Worm (Caenorhabditis elegans) whole organism, L1 larva: Measurements from ENCODE around the gene lgc-1.

Experiments
- C04F5.9 ChIP-seq: sonication (generic microtip); optimal IDR thresholded peaks from 2 replicates; lab custom pipeline; 2016; ENCODE audit warnings: missing genetic modification characterization, missing compliant biosample characterization
- C16A3.4 ChIP-seq: fragments of 150-350 bp; optimal IDR thresholded peaks from 2 replicates; lab custom pipeline; 2014; ENCODE audit warnings: missing biosample characterization, missing genetic modification characterization
- F16B12.6 ChIP-seq: fragments of 150-350 bp; optimal IDR thresholded peaks from 2 replicates; lab custom pipeline; 2014; ENCODE audit warnings: missing biosample characterization, missing genetic modification characterization
- Y116A8C.19 ChIP-seq: sonication (generic microtip); optimal IDR thresholded peaks from 2 replicates; lab custom pipeline; 2016; ENCODE audit warnings: missing compliant biosample characterization, missing genetic modification characterization, borderline replicate concordance
- aha-1 ChIP-seq: fragments of 150-350 bp; optimal IDR thresholded peaks from 2 replicates; lab custom pipeline; 2014; ENCODE audit warnings: missing biosample characterization, missing genetic modification characterization
- alr-1 ChIP-seq: fragments of 200-800 bp; sonication (Bioruptor generic); optimal IDR thresholded peaks from 2 replicates; lab custom pipeline; 2018; ENCODE audit warnings: borderline replicate concordance, mild to moderate bottlenecking, missing genetic modification characterization, missing compliant biosample characterization
- ama-1 ChIP-seq: fragments of 150-350 bp; optimal IDR thresholded peaks from 2 replicates; lab custom pipeline; 2014
- blmp-1 ChIP-seq: fragments of 150-350 bp; optimal IDR thresholded peaks from 2 replicates; lab custom pipeline; 2014; ENCODE audit warnings: missing biosample characterization, missing genetic modification characterization
- ceh-63 ChIP-seq: fragments of 200-800 bp; sonication (Bioruptor generic); optimal IDR thresholded peaks from 2 replicates; lab custom pipeline; 2018; ENCODE audit warnings: mild to moderate bottlenecking, missing genetic modification characterization, missing compliant biosample characterization
- dpl-1 ChIP-seq, 3 experiments: fragments of 150-350 bp in 2 of 3; sonication (generic microtip) in 1 of 3; optimal IDR thresholded peaks; 2 replicates each; lab custom pipeline; 2014 to 2017; ENCODE audit warnings: missing biosample characterization in 3 of 3, missing genetic modification characterization in 3 of 3, missing genetic modification reagents in 3 of 3
- efl-1 ChIP-seq, 4 experiments: fragments of 150-350 bp; optimal IDR thresholded peaks in 3 of 4; peaks in 1 of 4; 1 replicate in 1 of 4; 2 replicates in 3 of 4; lab custom pipeline; 2014; ENCODE audit warnings: missing biosample characterization in 2 of 4, missing genetic modification characterization in 2 of 4, missing genetic modification reagents in 2 of 4
- egl-27 ChIP-seq, 2 experiments: fragments of 150-350 bp in 1 of 2; sonication (generic microtip); optimal IDR thresholded peaks; 3 replicates each; lab custom pipeline; 2017 to 2018; ENCODE audit warnings: missing biosample characterization in 2 of 2, missing genetic modification characterization in 2 of 2, missing genetic modification reagents in 2 of 2
- elt-2 ChIP-seq: sonication (generic microtip); optimal IDR thresholded peaks from 2 replicates; lab custom pipeline; 2016; ENCODE audit warnings: missing genetic modification characterization, mild to moderate bottlenecking, inconsistent platforms, missing compliant biosample characterization, missing genetic modification reagents
- ets-5 ChIP-seq: fragments of 200-800 bp; sonication (Bioruptor generic); IDR thresholded peaks from 2 replicates; pipeline ENCODE4 v1.3.6; 2022; ENCODE audit warnings: missing genetic modification characterization, missing compliant biosample characterization
- fkh-8 ChIP-seq: sonication (generic microtip); optimal IDR thresholded peaks from 2 replicates; lab custom pipeline; 2016; ENCODE audit warnings: mild to moderate bottlenecking, missing genetic modification characterization, missing compliant biosample characterization
- grh-1 ChIP-seq: fragments of 200-800 bp; sonication (Bioruptor generic); IDR thresholded peaks from 2 replicates; pipeline ENCODE4 v1.3.6; 2022; ENCODE audit warnings: missing genetic modification reagents, missing genetic modification characterization, missing compliant biosample characterization
- lin-35 ChIP-seq, 2 experiments: fragments of 150-350 bp; optimal IDR thresholded peaks; 2 replicates each; lab custom pipeline; 2014; ENCODE audit warnings: missing biosample characterization in 2 of 2, missing genetic modification characterization in 2 of 2, missing genetic modification reagents in 2 of 2
- lir-3 ChIP-seq: sonication (generic microtip); optimal IDR thresholded peaks from 2 replicates; lab custom pipeline; 2016; ENCODE audit warnings: mild to moderate bottlenecking, missing genetic modification characterization, moderate library complexity, missing compliant biosample characterization; ENCODE audit not compliant: poor library complexity
- lsy-2 ChIP-seq, 2 experiments: fragments of 150-350 bp; optimal IDR thresholded peaks; 2 replicates each; lab custom pipeline; 2014; ENCODE audit warnings: missing biosample characterization in 2 of 2, missing genetic modification characterization in 2 of 2
- mdl-1 ChIP-seq, 2 experiments: fragments of 150-350 bp; optimal IDR thresholded peaks; 2 replicates each; lab custom pipeline; 2014 to 2017; ENCODE audit warnings: missing biosample characterization in 2 of 2, missing genetic modification characterization in 2 of 2, inconsistent platforms in 1 of 2
- mef-2 ChIP-seq: fragments of 150-350 bp; optimal IDR thresholded peaks from 2 replicates; lab custom pipeline; 2014; ENCODE audit warnings: missing biosample characterization, missing genetic modification characterization
- nhr-19 ChIP-seq: fragments of 200-800 bp; sonication (Bioruptor generic); conservative IDR thresholded peaks from 2 replicates; pipeline ENCODE4 v1.3.6; 2022; ENCODE audit warnings: missing genetic modification characterization, missing compliant biosample characterization
- nhr-20 ChIP-seq: sonication (generic microtip); optimal IDR thresholded peaks from 2 replicates; lab custom pipeline; 2016; ENCODE audit warnings: mild to moderate bottlenecking, missing genetic modification characterization, missing compliant biosample characterization
- nhr-28 ChIP-seq: fragments of 150-350 bp; optimal IDR thresholded peaks from 2 replicates; lab custom pipeline; 2014; ENCODE audit warnings: missing biosample characterization, missing genetic modification characterization
- nhr-47 ChIP-seq: sonication (generic microtip); optimal IDR thresholded peaks from 2 replicates; lab custom pipeline; 2016; ENCODE audit warnings: mild to moderate bottlenecking, missing genetic modification characterization, moderate library complexity, missing compliant biosample characterization
- nhr-71 ChIP-seq: sonication (generic microtip); optimal IDR thresholded peaks from 2 replicates; lab custom pipeline; 2016; ENCODE audit warnings: mild to moderate bottlenecking, missing genetic modification characterization, moderate library complexity, missing compliant biosample characterization
- nhr-76 ChIP-seq: sonication (generic microtip); optimal IDR thresholded peaks from 2 replicates; lab custom pipeline; 2017; ENCODE audit warnings: missing biosample characterization, missing genetic modification characterization
- nhr-77 ChIP-seq: fragments of 150-350 bp; optimal IDR thresholded peaks from 2 replicates; lab custom pipeline; 2014; ENCODE audit warnings: missing biosample characterization, missing genetic modification characterization
- nhr-85 ChIP-seq: sonication (generic microtip); peaks from one replicate; lab custom pipeline; 2016; ENCODE audit warnings: missing genetic modification characterization, inconsistent platforms, missing compliant biosample characterization
- pax-3 ChIP-seq: fragments of 200-800 bp; sonication (Bioruptor generic); optimal IDR thresholded peaks from 2 replicates; lab custom pipeline; 2018; ENCODE audit warnings: mild to moderate bottlenecking, missing genetic modification characterization, moderate library complexity, missing compliant biosample characterization
- snpc-4 ChIP-seq: fragments of 150-350 bp; optimal IDR thresholded peaks from 2 replicates; lab custom pipeline; 2014; ENCODE audit warnings: missing biosample characterization, missing genetic modification characterization
- snu-23 ChIP-seq: sonication (generic microtip); optimal IDR thresholded peaks from 2 replicates; lab custom pipeline; 2016; ENCODE audit warnings: missing genetic modification characterization, missing compliant biosample characterization
- sptf-1 ChIP-seq: fragments of 150-350 bp; optimal IDR thresholded peaks from 2 replicates; lab custom pipeline; 2014; ENCODE audit warnings: missing biosample characterization, missing genetic modification characterization
- sup-37 ChIP-seq: fragments of 200-800 bp; sonication (Bioruptor generic); optimal IDR thresholded peaks from 2 replicates; lab custom pipeline; 2018; ENCODE audit warnings: mild to moderate bottlenecking, missing genetic modification characterization, missing compliant biosample characterization
- tbx-2 ChIP-seq: sonication (generic microtip); optimal IDR thresholded peaks from 2 replicates; lab custom pipeline; 2016; ENCODE audit warnings: missing genetic modification characterization, missing compliant biosample characterization
- tlp-1 ChIP-seq: fragments of 150-350 bp; optimal IDR thresholded peaks from 2 replicates; lab custom pipeline; 2014; ENCODE audit warnings: missing biosample characterization, missing genetic modification characterization
- unc-30 ChIP-seq: sonication (generic microtip); optimal IDR thresholded peaks from 2 replicates; lab custom pipeline; 2017; ENCODE audit warnings: missing biosample characterization, missing genetic modification characterization
- unc-86 ChIP-seq: sonication (generic microtip); optimal IDR thresholded peaks from 2 replicates; lab custom pipeline; 2016; ENCODE audit warnings: missing genetic modification characterization, missing compliant biosample characterization
- unc-98 ChIP-seq: fragments of 200-800 bp; sonication (Bioruptor generic); IDR thresholded peaks from 2 replicates; pipeline ENCODE4 v1.3.6; 2022; ENCODE audit warnings: missing genetic modification characterization, missing compliant biosample characterization
- xbp-1 ChIP-seq: sonication (generic microtip); optimal IDR thresholded peaks from 2 replicates; lab custom pipeline; 2016; ENCODE audit warnings: missing genetic modification characterization, missing compliant biosample characterization
- zag-1 ChIP-seq: fragments of 150-350 bp; optimal IDR thresholded peaks from 2 replicates; lab custom pipeline; 2014; ENCODE audit warnings: missing biosample characterization, missing genetic modification characterization
- zip-4 ChIP-seq: fragments of 200-800 bp; sonication (Bioruptor generic); optimal IDR thresholded peaks from 2 replicates; lab custom pipeline; 2018; ENCODE audit warnings: mild to moderate bottlenecking, missing genetic modification characterization, moderate library complexity, missing compliant biosample characterization
- ztf-11 ChIP-seq, 2 experiments: sonication (generic microtip); optimal IDR thresholded peaks; 2 replicates each; lab custom pipeline; 2016 to 2017; ENCODE audit warnings: missing genetic modification characterization in 2 of 2, missing biosample characterization in 1 of 2, missing compliant biosample characterization in 1 of 2
- ztf-4 ChIP-seq: fragments of 150-350 bp; optimal IDR thresholded peaks from 2 replicates; lab custom pipeline; 2014; ENCODE audit warnings: missing biosample characterization, missing genetic modification characterization

Gene lgc-1

DNA sequence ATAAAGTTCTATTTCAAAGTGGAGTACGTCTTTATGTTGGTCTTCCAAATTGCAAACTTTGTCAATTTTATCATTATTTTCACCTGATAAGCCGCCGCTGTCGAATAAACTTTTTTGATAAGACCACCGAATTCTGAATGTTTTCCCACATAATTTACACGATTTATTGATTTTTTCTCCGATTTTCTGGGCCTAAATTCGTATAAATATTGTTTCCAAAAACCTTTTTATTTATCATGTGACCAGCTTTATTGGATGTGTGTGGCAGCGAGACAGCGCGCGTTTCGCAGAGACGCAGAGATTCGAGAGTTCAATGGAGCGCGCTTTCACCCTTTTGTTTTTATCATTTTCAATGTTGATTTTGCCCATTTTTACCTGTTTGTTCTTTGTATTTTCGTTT is 8.2 kb downstream of the lgc-1 start (continued):
- no peak for TF ChIP-seq lir-3 (tag; lab: Kevin White, UChicago)
- TF ChIP-seq xbp-1 (tag; lab: Kevin White, UChicago) = peak; percentile 89
- TF ChIP-seq ama-1 (lab: Kevin White, UChicago) = no peak
- TF ChIP-seq unc-98 (GFP tag; lab: Robert Waterston, UW) = no peak
- TF ChIP-seq nhr-47 (tag; lab: Kevin White, UChicago) = peak; percentile 92
- TF ChIP-seq snu-23 = peak; percentile 93
- no peak for TF ChIP-seq ets-5 (GFP tag; lab: Robert Waterston, UW)
- no peak for TF ChIP-seq tlp-1 (tag; lab: Kevin White, UChicago)
- peak; percentile 67 for TF ChIP-seq ztf-4 (tag; lab: Kevin White, UChicago)
- TF ChIP-seq grh-1 (GFP tag; lab: Robert Waterston, UW) = peak; percentile 68
- peak; percentile 91 for TF ChIP-seq nhr-85
- TF ChIP-seq nhr-77 (tag; lab: Kevin White, UChicago) = peak; percentile 44
- peak; percentile 61 for TF ChIP-seq mef-2 (tag; lab: Kevin White, UChicago)
- TF ChIP-seq Y116A8C.19 (tag; lab: Kevin White, UChicago) = no peak
- no peak for TF ChIP-seq C04F5.9
- TF ChIP-seq snpc-4 (tag; lab: Kevin White, UChicago) = peak; percentile 85
- TF ChIP-seq F16B12.6 (tag; lab: Kevin White, UChicago) = peak; percentile 42
- peak; percentile 96 for TF ChIP-seq nhr-20 (tag; lab: Kevin White, UChicago)
- peak in 1 of 2 experiments; percentile 31 for TF ChIP-seq ztf-11 (tag; optimal IDR thresholded peaks at IDR 0.05; lab: Kevin White, UChicago)
- TF ChIP-seq sptf-1 (tag; lab: Kevin White, UChicago) = no peak
- peak; percentile 69 for TF ChIP-seq elt-2
- no peak for TF ChIP-seq unc-30 (tag; lab: Kevin White, UChicago)
- TF ChIP-seq pax-3 = peak; percentile 74
- TF ChIP-seq alr-1 = no peak
- peak; percentile 70 for TF ChIP-seq blmp-1 (tag; lab: Kevin White, UChicago)
- TF ChIP-seq nhr-28 (tag; lab: Kevin White, UChicago) = no peak
- peak; percentile 32 for TF ChIP-seq C16A3.4 (tag; lab: Kevin White, UChicago)
- peak; percentile 76 for TF ChIP-seq sup-37 (GFP tag; lab: Kevin White, UChicago)
- TF ChIP-seq mdl-1 (tag; optimal IDR thresholded peaks at IDR 0.05; lab: Kevin White, UChicago) = peak in 1 of 2 experiments; percentile 85
- no peak for TF ChIP-seq egl-27 (tag; optimal IDR thresholded peaks at IDR 0.05; lab: Kevin White, UChicago)
- TF ChIP-seq zip-4 = peak; percentile 5
- TF ChIP-seq lsy-2 (tag; optimal IDR thresholded peaks at IDR 0.05; lab: Kevin White, UChicago) = peak; percentile 85 to 91
- peak; percentile 92 for TF ChIP-seq tbx-2
- TF ChIP-seq aha-1 (tag; lab: Kevin White, UChicago) = peak; percentile 70
- peak; percentile 81 to 86 for TF ChIP-seq lin-35 (GFP tag; optimal IDR thresholded peaks at IDR 0.05; lab: Kevin White, UChicago)
- no peak for TF ChIP-seq nhr-76
- TF ChIP-seq ceh-63 (GFP tag; lab: Kevin White, UChicago) = no peak
- TF ChIP-seq zag-1 (tag; lab: Kevin White, UChicago) = no peak
- TF ChIP-seq nhr-71 = peak; percentile 96
- TF ChIP-seq unc-86 (tag; lab: Kevin White, UChicago) = peak; percentile 86
- peak; percentile 84 to 85 for TF ChIP-seq efl-1 (optimal IDR thresholded peaks at IDR 0.05; lab: Kevin White, UChicago)
- peak; percentile 77 to 97 for TF ChIP-seq efl-1 (GFP tag; optimal IDR thresholded peaks at IDR 0.05 in 1 of 2; lab: Kevin White, UChicago)
- TF ChIP-seq nhr-19 (GFP tag; lab: Robert Waterston, UW) = peak; percentile 90
- peak; percentile 86 for TF ChIP-seq fkh-8 (tag; lab: Kevin White, UChicago)
- TF ChIP-seq dpl-1 (GFP tag; optimal IDR thresholded peaks at IDR 0.05; lab: Kevin White, UChicago) = peak; percentile 71 to 83 (median 78)
